Worm (Caenorhabditis elegans): ENCODE results near the gene poml-1.
A peak's percentile ranks its signal among the peaks of the same experiment; 100 is the strongest.

poml-1 gene

ce11 chrX:13672622-13673021, 50.1 kb downstream of the poml-1 start:
- TF ChIP-seq fkh-6 (tag; optimal IDR thresholded peaks at IDR 0.05) = no peak
- no peak for TF ChIP-seq ceh-19 (GFP tag; optimal IDR thresholded peaks at IDR 0.05)
- TF ChIP-seq unc-55 (GFP tag; optimal IDR thresholded peaks at IDR 0.05) = no peak
- TF ChIP-seq ceh-48 (tag; optimal IDR thresholded peaks at IDR 0.05) = no peak
- no peak for TF ChIP-seq odd-2 (tag; optimal IDR thresholded peaks at IDR 0.05)
- no peak for TF ChIP-seq tbx-2 (tag; optimal IDR thresholded peaks at IDR 0.05)
- no peak for TF ChIP-seq pax-1 (tag; optimal IDR thresholded peaks at IDR 0.05)
- no peak for TF ChIP-seq ceh-6 (GFP tag; optimal IDR thresholded peaks at IDR 0.05)
- no peak for TF ChIP-seq sox-2 (GFP tag; IDR thresholded peaks at IDR 0.05)
- no peak for TF ChIP-seq nhr-11 (tag; optimal IDR thresholded peaks at IDR 0.05)
- no peak for TF ChIP-seq Y22D7AL.16 (tag; optimal IDR thresholded peaks at IDR 0.05)
- no peak for TF ChIP-seq zip-5 (tag; optimal IDR thresholded peaks at IDR 0.05)
- no peak for TF ChIP-seq hlh-15 (tag; optimal IDR thresholded peaks at IDR 0.05)
- TF ChIP-seq pros-1 (tag; optimal IDR thresholded peaks at IDR 0.05) = no peak

- TF ChIP-seq madf-2 (tag; optimal IDR thresholded peaks at IDR 0.05) = no peak
- TF ChIP-seq ceh-2 (tag; optimal IDR thresholded peaks at IDR 0.05) = no peak
- TF ChIP-seq ceh-18 (tag; optimal IDR thresholded peaks at IDR 0.05) = peak; percentile 8
- TF ChIP-seq gmeb-2 (tag; optimal IDR thresholded peaks at IDR 0.05) = no peak
- no peak for TF ChIP-seq pqm-1 (tag; optimal IDR thresholded peaks at IDR 0.05)
- no peak for TF ChIP-seq odd-2 (tag; optimal IDR thresholded peaks at IDR 0.05)
- TF ChIP-seq ceh-48 (tag; optimal IDR thresholded peaks at IDR 0.05) = no peak
- TF ChIP-seq K02D7.2 (tag; optimal IDR thresholded peaks at IDR 0.05) = no peak
These were observed 51.8 kb downstream of the poml-1 start for ce11 chrX:13670966-13671365.

- TF ChIP-seq pqm-1 (tag; optimal IDR thresholded peaks at IDR 0.05) (no peak), ceh-18 (tag; optimal IDR thresholded peaks at IDR 0.05) (no peak), fax-1 (tag; optimal IDR thresholded peaks at IDR 0.05) (no peak), ceh-19 (GFP tag; optimal IDR thresholded peaks at IDR 0.05) (no peak), sox-2 (GFP tag; IDR thresholded peaks at IDR 0.05) (peak; percentile 45; the same call in 1 of the 2 replicates), pha-4 (tag; optimal IDR thresholded peaks at IDR 0.05) (no peak), elt-4 (tag; optimal IDR thresholded peaks at IDR 0.05) (no peak), tbx-2 (tag; optimal IDR thresholded peaks at IDR 0.05) (peak; percentile 68), sdc-2 (tag; optimal IDR thresholded peaks at IDR 0.05) (peak; percentile 72), mec-3 (tag; optimal IDR thresholded peaks at IDR 0.05; ENCODE audit: borderline replicate concordance) (no peak), ama-1 (optimal IDR thresholded peaks at IDR 0.05) (no peak), nfya-1 (tag; optimal IDR thresholded peaks at IDR 0.05) (peak; percentile 23), npax-4 (tag; optimal IDR thresholded peaks at IDR 0.05) (no peak), ceh-45 (GFP tag; IDR thresholded peaks at IDR 0.05) (no peak), ceh-34 (tag; optimal IDR thresholded peaks at IDR 0.05) (peak; percentile 11), elt-2 (tag; optimal IDR thresholded peaks at IDR 0.05) (peak; percentile 38), ahr-1 (tag; optimal IDR thresholded peaks at IDR 0.05) (no peak), T23F11.4 (GFP tag; optimal IDR thresholded peaks at IDR 0.05) (no peak), lin-11 (tag; optimal IDR thresholded peaks at IDR 0.05) (no peak), syd-9 (tag; optimal IDR thresholded peaks at IDR 0.05) (no peak), pros-1 (tag; optimal IDR thresholded peaks at IDR 0.05) (no peak), ceh-31 (tag; optimal IDR thresholded peaks at IDR 0.05) (peak; percentile 30), pax-1 (tag; optimal IDR thresholded peaks at IDR 0.05) (peak; percentile 56), ceh-24 (tag; optimal IDR thresholded peaks at IDR 0.05) (no peak), ceh-6 (GFP tag; optimal IDR thresholded peaks at IDR 0.05) (no peak), hlh-30 (tag; optimal IDR thresholded peaks at IDR 0.05; ENCODE audit: insufficient read depth) (no peak)
These were observed 53.1 kb downstream of the poml-1 start for ce11 chrX:13669641-13670040.

All from whole organism, late embryonic.